Worm (Caenorhabditis elegans) whole organism, mixed stage, embryonic: ENCODE data around the gene lec-4.

Experiments used
- nhr-76 ChIP-seq: sonication (generic microtip); optimal IDR thresholded peaks from 2 replicates; lab custom pipeline; 2017; ENCODE audit warnings: missing biosample characterization, missing genetic modification characterization
- snpc-4 ChIP-seq: fragments of 150-350 bp; optimal IDR thresholded peaks from 2 replicates; lab custom pipeline; 2014; ENCODE audit warnings: missing biosample characterization, missing genetic modification characterization

DNA sequence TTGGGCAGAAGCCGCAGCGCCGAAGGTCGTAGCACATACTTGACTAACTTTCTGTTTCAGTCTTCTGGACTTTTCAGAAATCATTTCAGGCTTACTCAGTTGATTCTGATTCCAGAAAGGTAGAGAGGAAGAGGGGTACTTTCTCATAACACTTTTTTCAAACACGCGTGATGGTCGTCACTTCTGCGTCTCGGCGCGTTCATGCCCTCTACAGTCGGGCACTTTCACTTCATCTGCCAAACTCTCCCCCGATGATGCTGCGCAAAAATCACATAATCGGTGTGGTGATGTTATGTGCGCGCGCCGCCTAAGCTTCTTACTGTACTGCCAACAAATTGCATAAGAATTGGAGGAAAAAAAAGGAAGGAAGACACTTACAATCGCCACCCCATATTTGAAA lies 34.5 kb upstream of the lec-4 start:
- TF ChIP-seq nhr-76 (tag; lab: Kevin White, UChicago) (no peak), snpc-4 (tag; lab: Kevin White, UChicago) (no peak)
